Fruit fly (Drosophila melanogaster) whole organism, embryonic: ENCODE data around the gene Adgf-C.

Experiments used
- ATbp ChIP-seq: fragments of 200-800 bp; sonication (Bioruptor generic); optimal IDR thresholded peaks from 2 replicates; lab custom pipeline; 2017; ENCODE audit warnings: missing biosample characterization, mild to moderate bottlenecking, missing genetic modification characterization, missing genetic modification reagents
- Blimp-1 ChIP-seq: fragments of 200-800 bp; sonication (Bioruptor generic); optimal IDR thresholded peaks from 3 replicates; lab custom pipeline; 2018; ENCODE audit warnings: missing biosample characterization, missing genetic modification characterization, mild to moderate bottlenecking, moderate library complexity, missing genetic modification reagents
- Bteb2 ChIP-seq: fragments of 200-800 bp; sonication (Bioruptor generic); optimal IDR thresholded peaks from 2 replicates; lab custom pipeline; 2016; ENCODE audit warnings: missing biosample characterization, missing genetic modification characterization
- CG10366 ChIP-seq: fragments of 200-800 bp; sonication (Bioruptor generic); IDR thresholded peaks from 2 replicates; pipeline ENCODE4 v1.3.6; 2022; ENCODE audit warnings: missing biosample characterization, missing genetic modification characterization
- CG12155 ChIP-seq: fragments of 200-800 bp; sonication (Bioruptor generic); optimal IDR thresholded peaks from 3 replicates; lab custom pipeline; 2016; ENCODE audit warnings: missing biosample characterization, missing genetic modification characterization
- CG12659 ChIP-seq: fragments of 200-800 bp; sonication (Bioruptor generic); optimal IDR thresholded peaks from 3 replicates; lab custom pipeline; 2017; ENCODE audit warnings: mild to moderate bottlenecking, missing biosample characterization, missing genetic modification reagents, missing genetic modification characterization
- CG14965 ChIP-seq: fragments of 200-800 bp; sonication (Bioruptor generic); optimal IDR thresholded peaks from 2 replicates; lab custom pipeline; 2016; ENCODE audit warnings: missing biosample characterization, missing genetic modification characterization, borderline replicate concordance
- CG15514 ChIP-seq: fragments of 200-800 bp; sonication (Bioruptor generic); optimal IDR thresholded peaks from 3 replicates; lab custom pipeline; 2017; ENCODE audit warnings: missing biosample characterization, missing genetic modification characterization, mild to moderate bottlenecking, moderate library complexity, missing genetic modification reagents
- CG15696 ChIP-seq: fragments of 200-800 bp; sonication (Bioruptor generic); optimal IDR thresholded peaks from 2 replicates; lab custom pipeline; 2019; ENCODE audit warnings: missing biosample characterization, mild to moderate bottlenecking, missing genetic modification characterization, moderate library complexity
- CG16779 ChIP-seq: fragments of 200-800 bp; sonication (Bioruptor generic); IDR thresholded peaks from 2 replicates; pipeline ENCODE4 v1.3.6; 2022; ENCODE audit warnings: missing biosample characterization, missing genetic modification characterization
- CG16813 ChIP-seq: fragments of 200-800 bp; sonication (Bioruptor generic); IDR thresholded peaks from 3 replicates; pipeline ENCODE4 v1.3.6; 2022; ENCODE audit warnings: missing biosample characterization, missing genetic modification characterization; ENCODE audit not compliant: partially characterized antibody
- CG18764 ChIP-seq: fragments of 200-800 bp; sonication (Bioruptor generic); optimal IDR thresholded peaks from 3 replicates; lab custom pipeline; 2016; ENCODE audit warnings: missing biosample characterization, missing genetic modification characterization
- CG2129 ChIP-seq: fragments of 200-800 bp; sonication (Bioruptor generic); IDR thresholded peaks from 2 replicates; pipeline ENCODE4 v1.3.6; 2022; ENCODE audit warnings: missing biosample characterization, missing genetic modification characterization; ENCODE audit not compliant: partially characterized antibody
- CG2875 ChIP-seq: fragments of 200-800 bp; sonication (Bioruptor generic); optimal IDR thresholded peaks from 2 replicates; lab custom pipeline; 2017; ENCODE audit warnings: missing biosample characterization, mild to moderate bottlenecking, missing genetic modification characterization, missing genetic modification reagents
- CG43689 ChIP-seq: fragments of 200-800 bp; sonication (Bioruptor generic); IDR thresholded peaks from 2 replicates; pipeline ENCODE4 v1.3.6; 2022; ENCODE audit warnings: missing biosample characterization, missing genetic modification characterization
- CG6791 ChIP-seq: fragments of 200-800 bp; sonication (Bioruptor generic); IDR thresholded peaks from 3 replicates; pipeline ENCODE4 v1.3.6; 2022; ENCODE audit warnings: missing biosample characterization, missing genetic modification characterization; ENCODE audit not compliant: partially characterized antibody
- CG9437 ChIP-seq: fragments of 200-800 bp; sonication (Bioruptor generic); optimal IDR thresholded peaks from 2 replicates; lab custom pipeline; 2018; ENCODE audit warnings: missing biosample characterization, mild to moderate bottlenecking, missing genetic modification characterization
- CG9609 ChIP-seq: fragments of 200-800 bp; sonication (Bioruptor generic); optimal IDR thresholded peaks from 3 replicates; lab custom pipeline; 2016; ENCODE audit warnings: missing biosample characterization, missing genetic modification characterization
- CG9797 ChIP-seq: fragments of 200-800 bp; sonication (Bioruptor generic); optimal IDR thresholded peaks from 3 replicates; lab custom pipeline; 2018; ENCODE audit warnings: missing biosample characterization, mild to moderate bottlenecking, missing genetic modification characterization
- CoRest ChIP-seq: fragments of 200-800 bp; sonication (Bioruptor generic); optimal IDR thresholded peaks from 3 replicates; lab custom pipeline; 2018; ENCODE audit warnings: missing biosample characterization, mild to moderate bottlenecking, missing genetic modification characterization, moderate library complexity
- Deaf1 ChIP-seq: fragments of 200-800 bp; optimal IDR thresholded peaks from 3 replicates; lab custom pipeline; 2019; ENCODE audit warnings: missing biosample characterization, mild to moderate bottlenecking, missing genetic modification characterization, moderate library complexity
- Elba2 ChIP-seq: fragments of 200-800 bp; sonication (Bioruptor generic); optimal IDR thresholded peaks from 3 replicates; lab custom pipeline; 2016; ENCODE audit warnings: missing biosample characterization, missing genetic modification characterization
- Hmr ChIP-seq: fragments of 200-800 bp; sonication (Bioruptor generic); optimal IDR thresholded peaks from 3 replicates; lab custom pipeline; 2017; ENCODE audit warnings: mild to moderate bottlenecking, missing biosample characterization, missing genetic modification reagents, missing genetic modification characterization
- Nf-YC ChIP-seq: fragments of 200-800 bp; optimal IDR thresholded peaks from 3 replicates; lab custom pipeline; 2019; ENCODE audit warnings: missing biosample characterization, mild to moderate bottlenecking, missing genetic modification characterization, moderate library complexity
- PHDP ChIP-seq: fragments of 200-800 bp; sonication (Bioruptor generic); optimal IDR thresholded peaks from 3 replicates; lab custom pipeline; 2018; ENCODE audit warnings: missing biosample characterization, mild to moderate bottlenecking, missing genetic modification characterization, moderate library complexity
- aop ChIP-seq: fragments of 200-800 bp; sonication (Bioruptor generic); IDR thresholded peaks from 2 replicates; pipeline ENCODE4 v1.3.6; 2022; ENCODE audit warnings: missing biosample characterization, missing genetic modification characterization
- ap ChIP-seq: fragments of 200-800 bp; sonication (Bioruptor generic); IDR thresholded peaks from 2 replicates; pipeline ENCODE4 v1.3.6; 2022; ENCODE audit warnings: missing biosample characterization, missing genetic modification characterization
- bab2 ChIP-seq: fragments of 200-800 bp; sonication (Bioruptor generic); optimal IDR thresholded peaks from 2 replicates; lab custom pipeline; 2016; ENCODE audit warnings: missing biosample characterization, missing genetic modification characterization
- caup ChIP-seq: fragments of 200-800 bp; sonication (Bioruptor generic); optimal IDR thresholded peaks from 3 replicates; lab custom pipeline; 2017; ENCODE audit warnings: missing biosample characterization, mild to moderate bottlenecking, missing genetic modification characterization, moderate library complexity; ENCODE audit not compliant: severe bottlenecking
- cwo ChIP-seq: fragments of 200-800 bp; sonication (Bioruptor generic); optimal IDR thresholded peaks from 3 replicates; lab custom pipeline; 2017; ENCODE audit warnings: missing biosample characterization, missing genetic modification characterization, mild to moderate bottlenecking, moderate library complexity, missing genetic modification reagents
- dimm ChIP-seq: fragments of 200-800 bp; sonication (Bioruptor generic); IDR thresholded peaks from 2 replicates; pipeline ENCODE4 v1.3.6; 2022; ENCODE audit warnings: missing biosample characterization, missing genetic modification characterization
- en ChIP-seq: fragments of 200-800 bp; sonication (Bioruptor generic); optimal IDR thresholded peaks from 2 replicates; lab custom pipeline; 2016; ENCODE audit warnings: missing biosample characterization, missing genetic modification characterization
- ewg ChIP-seq: fragments of 200-800 bp; sonication (Bioruptor generic); optimal IDR thresholded peaks from 3 replicates; lab custom pipeline; 2017; ENCODE audit warnings: mild to moderate bottlenecking, missing biosample characterization, missing genetic modification reagents, missing genetic modification characterization
- fd64A ChIP-seq: fragments of 200-800 bp; sonication (Bioruptor generic); optimal IDR thresholded peaks from 3 replicates; lab custom pipeline; 2018; ENCODE audit warnings: missing biosample characterization, mild to moderate bottlenecking, missing genetic modification characterization
- fu2 ChIP-seq: fragments of 200-800 bp; sonication (Bioruptor generic); optimal IDR thresholded peaks from 2 replicates; lab custom pipeline; 2016; ENCODE audit warnings: missing biosample characterization, missing genetic modification characterization
- gro ChIP-seq: fragments of 200-800 bp; sonication (Bioruptor generic); optimal IDR thresholded peaks from 2 replicates; lab custom pipeline; 2016; ENCODE audit warnings: missing biosample characterization, missing genetic modification characterization
- gsb ChIP-seq: fragments of 200-800 bp; sonication (Bioruptor generic); IDR thresholded peaks from 2 replicates; pipeline ENCODE4 v1.3.6; 2022; ENCODE audit warnings: missing biosample characterization, missing genetic modification characterization
- h ChIP-seq: fragments of >200 bp; optimal IDR thresholded peaks from 2 replicates; lab custom pipeline; 2017
- ham ChIP-seq: fragments of 200-800 bp; sonication (Bioruptor generic); IDR thresholded peaks from 2 replicates; pipeline ENCODE4 v1.3.6; 2022; ENCODE audit warnings: missing biosample characterization, missing genetic modification characterization
- inv ChIP-seq: fragments of 200-800 bp; sonication (Bioruptor generic); IDR thresholded peaks from 2 replicates; pipeline ENCODE4 v1.3.6; 2022; ENCODE audit warnings: missing biosample characterization, missing genetic modification characterization; ENCODE audit not compliant: partially characterized antibody
- mld ChIP-seq: fragments of 200-800 bp; sonication (Bioruptor generic); IDR thresholded peaks from 3 replicates; pipeline ENCODE4 v1.3.6; 2022; ENCODE audit warnings: missing biosample characterization, missing genetic modification characterization; ENCODE audit not compliant: partially characterized antibody
- nerfin-1 ChIP-seq: fragments of 200-800 bp; sonication (Bioruptor generic); optimal IDR thresholded peaks from 3 replicates; lab custom pipeline; 2019; ENCODE audit warnings: missing biosample characterization, mild to moderate bottlenecking, missing genetic modification characterization, moderate library complexity
- row ChIP-seq: fragments of 200-800 bp; sonication (Bioruptor generic); IDR thresholded peaks from 3 replicates; pipeline ENCODE4 v1.3.6; 2022; ENCODE audit warnings: missing biosample characterization, missing genetic modification characterization
- scrt ChIP-seq: fragments of 200-800 bp; sonication (Bioruptor generic); optimal IDR thresholded peaks from 2 replicates; lab custom pipeline; 2018; ENCODE audit warnings: missing biosample characterization, mild to moderate bottlenecking, missing genetic modification characterization, moderate library complexity
- sim ChIP-seq: fragments of 200-800 bp; sonication (Bioruptor generic); IDR thresholded peaks from 2 replicates; pipeline ENCODE4 v1.3.6; 2022; ENCODE audit warnings: missing biosample characterization, missing genetic modification characterization
- tna ChIP-seq: fragments of 200-800 bp; sonication (Bioruptor generic); IDR thresholded peaks from 2 replicates; pipeline ENCODE4 v1.3.6; 2022; ENCODE audit warnings: missing biosample characterization, missing genetic modification characterization; ENCODE audit not compliant: partially characterized antibody
- vvl ChIP-seq: fragments of 200-800 bp; sonication (Bioruptor generic); IDR thresholded peaks from 2 replicates; pipeline ENCODE4 v1.3.6; 2022; ENCODE audit warnings: missing biosample characterization, missing genetic modification characterization
- z ChIP-seq: fragments of 200-800 bp; sonication (Bioruptor generic); IDR thresholded peaks from 3 replicates; pipeline ENCODE4 v1.3.6; 2022; ENCODE audit warnings: missing biosample characterization, missing genetic modification characterization

Adgf-C gene

DNA sequence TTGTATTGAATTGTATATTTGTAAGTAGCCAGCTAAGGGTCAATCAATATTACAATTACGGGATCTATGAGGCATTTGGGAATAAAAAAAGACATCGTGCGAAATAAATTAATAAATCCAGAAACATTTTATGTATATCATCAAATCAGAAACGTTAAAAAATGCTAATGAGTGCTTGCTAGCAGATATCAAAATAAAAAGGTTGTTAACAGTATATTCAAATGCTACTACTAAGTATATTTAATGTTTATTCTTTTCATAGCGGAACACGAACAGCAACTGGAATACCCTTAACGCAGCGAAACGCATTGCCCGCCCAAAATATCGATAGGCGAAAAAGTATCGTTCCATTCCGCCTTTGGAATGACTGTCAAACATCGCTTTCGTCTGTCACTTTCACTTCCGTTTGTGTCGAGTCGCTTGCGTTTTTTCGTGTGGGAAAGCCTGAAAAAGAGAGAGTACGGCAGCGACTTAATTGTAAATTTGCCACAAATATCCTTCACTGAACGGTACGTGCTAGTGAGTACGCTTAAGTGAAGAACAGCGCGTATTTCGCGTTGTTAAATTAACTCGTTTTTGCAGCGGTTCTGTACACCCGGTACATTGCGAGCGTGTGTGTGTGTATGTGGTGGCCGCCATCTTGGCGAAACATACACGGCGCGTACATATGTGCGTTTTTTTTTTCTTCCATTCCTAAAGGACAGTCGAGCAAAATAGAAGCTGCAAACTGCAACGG is 45.5 kb upstream of the Adgf-C start, which contains the start of gene B52 (continued):
- TF ChIP-seq CG2875 (GFP tag; lab: Kevin White, UChicago) (peak; percentile 53), h (lab: Kevin White, UChicago) (no peak), cwo (no peak), en (GFP tag; lab: Kevin White, UChicago) (peak; percentile 57), CG9609 (GFP tag; lab: Kevin White, UChicago) (peak; percentile 48), mld (0 out of 3 replicates have a peak, but pooled peaks have one; percentile 24), nerfin-1 (peak; percentile 75), z (GFP tag; lab: Robert Waterston, UW) (no peak), CG43689 (no peak), inv (GFP tag; lab: Robert Waterston, UW) (peak; percentile 49; the same call in 1 of the 2 replicates), CG16779 (GFP tag; lab: Robert Waterston, UW) (peak; percentile 61), ewg (GFP tag; lab: Kevin White, UChicago) (peak; percentile 44), vvl (GFP tag; lab: Robert Waterston, UW) (peak; percentile 80), Hmr (GFP tag; lab: Kevin White, UChicago) (peak; percentile 77), ham (GFP tag; lab: Robert Waterston, UW) (peak; percentile 54; the same call in 1 of the 2 replicates), CoRest (tag; lab: Kevin White, UChicago) (peak; percentile 50), CG12659 (GFP tag; lab: Kevin White, UChicago) (peak; percentile 93), CG15696 (peak; percentile 10), tna (GFP tag; lab: Robert Waterston, UW) (no peak), CG16813 (peak; percentile 60), Deaf1 (tag; lab: Kevin White, UChicago) (no peak), CG18764 (peak; percentile 55), PHDP (tag; lab: Kevin White, UChicago) (peak; percentile 70), dimm (GFP tag; lab: Robert Waterston, UW) (no peak), sim (GFP tag; lab: Robert Waterston, UW) (no peak), scrt (no peak), CG9797 (GFP tag; lab: Kevin White, UChicago) (peak; percentile 31), bab2 (GFP tag; lab: Kevin White, UChicago) (no peak), CG15514 (GFP tag; lab: Kevin White, UChicago) (peak; percentile 70), CG9437 (GFP tag; lab: Kevin White, UChicago) (peak; percentile 50), Elba2 (GFP tag; lab: Kevin White, UChicago) (no peak), ap (GFP tag; lab: Robert Waterston, UW) (no peak; the same call in 1 of the 2 replicates), CG14965 (no peak), fu2 (GFP tag; lab: Kevin White, UChicago) (peak; percentile 17), gsb (GFP tag; lab: Robert Waterston, UW) (peak; percentile 70), Nf-YC (no peak), fd64A (GFP tag; lab: Kevin White, UChicago) (peak; percentile 76), Blimp-1 (GFP tag; lab: Kevin White, UChicago) (peak; percentile 93), CG2129 (GFP tag; lab: Robert Waterston, UW) (peak; percentile 18; the same call in 1 of the 2 replicates), aop (no peak), ATbp (peak; percentile 54), caup (GFP tag; lab: Kevin White, UChicago) (peak; percentile 88), row (GFP tag; lab: Robert Waterston, UW) (peak; percentile 78), gro (GFP tag; lab: Kevin White, UChicago) (peak; percentile 39), Bteb2 (GFP tag; lab: Kevin White, UChicago) (peak; percentile 42), CG12155 (no peak), CG6791 (GFP tag; lab: Robert Waterston, UW) (peak; percentile 76; the same call in 2 of the 3 replicates), CG10366 (GFP tag; lab: Robert Waterston, UW) (peak; percentile 36)
